Fruit fly (Drosophila melanogaster) whole organism, wandering third instar larva: ENCODE data around the gene Psa.

Experiments used
- Abd-B ChIP-seq: fragments of >200 bp; optimal IDR thresholded peaks from 2 replicates; lab custom pipeline; 2017; ENCODE audit warnings: missing biosample characterization, missing genetic modification characterization
- CG32264 ChIP-seq: fragments of 200-800 bp; sonication (Bioruptor generic); optimal IDR thresholded peaks from 2 replicates; lab custom pipeline; 2016; ENCODE audit warnings: missing biosample characterization, missing genetic modification characterization
- CG9705 ChIP-seq: fragments of 200-800 bp; sonication (Bioruptor generic); optimal IDR thresholded peaks from 2 replicates; lab custom pipeline; 2018; ENCODE audit warnings: missing biosample characterization, mild to moderate bottlenecking, missing genetic modification characterization
- CrebA ChIP-seq: fragments of 200-800 bp; sonication (Bioruptor generic); optimal IDR thresholded peaks from 2 replicates; lab custom pipeline; 2016; ENCODE audit warnings: missing biosample characterization, mild to moderate bottlenecking, missing genetic modification characterization, borderline replicate concordance
- Dfd ChIP-seq: fragments of >200 bp; optimal IDR thresholded peaks from 2 replicates; lab custom pipeline; 2017; ENCODE audit warnings: missing biosample characterization, missing genetic modification characterization
- Dif ChIP-seq: fragments of 200-275, 200-300 bp; sonication (Bioruptor generic); optimal IDR thresholded peaks from 2 replicates; lab custom pipeline; 2018; ENCODE audit warnings: missing biosample characterization, missing genetic modification characterization; ENCODE audit not compliant: partially characterized antibody
- GATAd ChIP-seq: sonication (Bioruptor generic); optimal IDR thresholded peaks from 2 replicates; lab custom pipeline; 2016; ENCODE audit warnings: missing biosample characterization, missing genetic modification characterization
- HLH106 ChIP-seq: fragments of 200-800 bp; optimal IDR thresholded peaks from 3 replicates; lab custom pipeline; 2019; ENCODE audit warnings: missing biosample characterization, mild to moderate bottlenecking, missing genetic modification characterization, moderate library complexity
- Hnf4 ChIP-seq: fragments of 200-800 bp; sonication (Bioruptor generic); optimal IDR thresholded peaks from 2 replicates; lab custom pipeline; 2016; ENCODE audit warnings: missing biosample characterization, mild to moderate bottlenecking, missing genetic modification characterization
- Hr78 ChIP-seq: fragments of >200 bp; optimal IDR thresholded peaks from 2 replicates; lab custom pipeline; 2017; ENCODE audit warnings: missing biosample characterization, missing genetic modification characterization
- Hr83 ChIP-seq: fragments of 200-300 bp; sonication (Bioruptor generic); optimal IDR thresholded peaks from 2 replicates; lab custom pipeline; 2016; ENCODE audit warnings: missing biosample characterization, mild to moderate bottlenecking, missing genetic modification characterization, moderate library complexity; ENCODE audit not compliant: poor library complexity, severe bottlenecking
- Jra ChIP-seq: sonication (Bioruptor generic); optimal IDR thresholded peaks from 2 replicates; lab custom pipeline; 2016; ENCODE audit warnings: missing biosample characterization, missing genetic modification characterization
- Mio ChIP-seq: sonication (Bioruptor generic); optimal IDR thresholded peaks from 2 replicates; lab custom pipeline; 2016; ENCODE audit warnings: missing biosample characterization, missing genetic modification characterization
- Myc ChIP-seq: fragments of >200 bp; optimal IDR thresholded peaks from 2 replicates; lab custom pipeline; 2017
- N ChIP-seq: fragments of >200 bp; optimal IDR thresholded peaks from 2 replicates; lab custom pipeline; 2018; ENCODE audit warnings: missing biosample characterization, missing external identifiers, missing genetic modification characterization
- OdsH ChIP-seq: fragments of 200-800 bp; sonication (Bioruptor generic); optimal IDR thresholded peaks from 2 replicates; lab custom pipeline; 2016; ENCODE audit warnings: missing biosample characterization, mild to moderate bottlenecking, missing genetic modification characterization
- Rel ChIP-seq, 2 experiments: fragments of 200-800 bp; sonication (Bioruptor generic) in 1 of 2; optimal IDR thresholded peaks; 2 replicates in 1 of 2; 3 replicates in 1 of 2; lab custom pipeline; 2016 to 2019; ENCODE audit warnings: mild to moderate bottlenecking in 2 of 2, missing biosample characterization in 2 of 2, missing genetic modification characterization in 2 of 2, moderate library complexity in 1 of 2
- Sp1 ChIP-seq: fragments of 200-800 bp; sonication (Bioruptor generic); optimal IDR thresholded peaks from 3 replicates; lab custom pipeline; 2019; ENCODE audit warnings: missing biosample characterization, mild to moderate bottlenecking, missing genetic modification characterization, moderate library complexity
- Vsx2 ChIP-seq: fragments of 200-300, 225-300 bp; sonication (Bioruptor generic); optimal IDR thresholded peaks from 2 replicates; lab custom pipeline; 2018; ENCODE audit warnings: missing biosample characterization, missing genetic modification characterization; ENCODE audit not compliant: partially characterized antibody
- br ChIP-seq: fragments of 200-800 bp; sonication (Bioruptor generic); optimal IDR thresholded peaks from 2 replicates; lab custom pipeline; 2016; ENCODE audit warnings: missing biosample characterization, missing genetic modification characterization
- brk ChIP-seq: fragments of 200-800 bp; sonication (Bioruptor generic); optimal IDR thresholded peaks from 2 replicates; lab custom pipeline; 2016; ENCODE audit warnings: missing biosample characterization, mild to moderate bottlenecking, missing genetic modification characterization
- dl ChIP-seq, 2 experiments: fragments of 175-275, 200-275 bp in 1 of 2; fragments of 200-275 bp in 1 of 2; sonication (Bioruptor generic); optimal IDR thresholded peaks; lab custom pipeline; 2018; ENCODE audit warnings: mild to moderate bottlenecking in 2 of 2, missing biosample characterization in 2 of 2, missing genetic modification characterization in 2 of 2, moderate library complexity in 2 of 2; ENCODE audit not compliant: partially characterized antibody in 2 of 2, insufficient read depth in 1 of 2
- dmrt93B ChIP-seq: fragments of 200-800 bp; sonication (Bioruptor generic); optimal IDR thresholded peaks from 2 replicates; lab custom pipeline; 2018; ENCODE audit warnings: missing biosample characterization, mild to moderate bottlenecking, missing genetic modification characterization
- dsf ChIP-seq: sonication (Bioruptor generic); optimal IDR thresholded peaks from 2 replicates; lab custom pipeline; 2016; ENCODE audit warnings: missing biosample characterization, missing genetic modification characterization, borderline replicate concordance
- ey ChIP-seq: fragments of 200-800 bp; sonication (Bioruptor generic); optimal IDR thresholded peaks from 2 replicates; lab custom pipeline; 2016; ENCODE audit warnings: missing biosample characterization, missing genetic modification characterization
- foxo ChIP-seq, 2 experiments: fragments of 200-800 bp; sonication (Bioruptor generic); optimal IDR thresholded peaks; 2 replicates in 1 of 2; 3 replicates in 1 of 2; lab custom pipeline; 2016 to 2017; ENCODE audit warnings: missing biosample characterization in 2 of 2, missing genetic modification characterization in 2 of 2
- fru ChIP-seq: fragments of 200-800 bp; sonication (Bioruptor generic); optimal IDR thresholded peaks from 3 replicates; lab custom pipeline; 2016; ENCODE audit warnings: missing biosample characterization, mild to moderate bottlenecking, missing genetic modification characterization
- h ChIP-seq: fragments of 200-800 bp; sonication (Bioruptor generic); optimal IDR thresholded peaks from 3 replicates; lab custom pipeline; 2016; ENCODE audit warnings: missing biosample characterization, mild to moderate bottlenecking, missing genetic modification characterization
- jim ChIP-seq: fragments of 175-275, 200-325 bp; sonication (Bioruptor generic); optimal IDR thresholded peaks from 2 replicates; lab custom pipeline; 2016; ENCODE audit warnings: missing biosample characterization, mild to moderate bottlenecking, missing genetic modification characterization
- lola ChIP-seq: fragments of >200 bp; optimal IDR thresholded peaks from 2 replicates; lab custom pipeline; 2017; ENCODE audit warnings: missing biosample characterization, missing genetic modification characterization
- pan ChIP-seq: fragments of >200 bp; optimal IDR thresholded peaks from 2 replicates; lab custom pipeline; 2017
- psq ChIP-seq: fragments of 200-800 bp; sonication (Bioruptor generic); optimal IDR thresholded peaks from 3 replicates; lab custom pipeline; 2017; ENCODE audit warnings: missing biosample characterization, mild to moderate bottlenecking, missing genetic modification characterization, moderate library complexity
- rgr ChIP-seq: fragments of 200-800 bp; sonication (Bioruptor generic); optimal IDR thresholded peaks from 3 replicates; lab custom pipeline; 2016; ENCODE audit warnings: missing biosample characterization, mild to moderate bottlenecking, missing genetic modification characterization
- sage ChIP-seq: fragments of 200-800 bp; sonication (Bioruptor generic); optimal IDR thresholded peaks from 2 replicates; lab custom pipeline; 2016; ENCODE audit warnings: missing biosample characterization, mild to moderate bottlenecking, missing genetic modification characterization
- sv ChIP-seq: fragments of 200-800 bp; sonication (Bioruptor generic); optimal IDR thresholded peaks from 3 replicates; lab custom pipeline; 2016; ENCODE audit warnings: missing biosample characterization, missing genetic modification characterization
- tai ChIP-seq: sonication (Bioruptor generic); optimal IDR thresholded peaks from 2 replicates; lab custom pipeline; 2016; ENCODE audit warnings: missing biosample characterization, missing genetic modification characterization
- usp ChIP-seq: fragments of >200 bp; optimal IDR thresholded peaks from 2 replicates; lab custom pipeline; 2017; ENCODE audit warnings: missing biosample characterization, missing genetic modification characterization
- woc ChIP-seq: sonication (Bioruptor generic); optimal IDR thresholded peaks from 2 replicates; lab custom pipeline; 2016; ENCODE audit warnings: missing biosample characterization, mild to moderate bottlenecking, missing genetic modification characterization

Gene Psa

dm6 chr3L:1502086-1502893 is at the start of gene Psa, which contains the start of gene hfp:
TSS of gene Psa (plus strand) at chr3L:1502843.
TSS of gene hfp (minus strand) at chr3L:1502590.
- no peak for TF ChIP-seq Dfd (GFP tag; lab: Kevin White, UChicago)
- no peak for TF ChIP-seq Mio
- TF ChIP-seq jim (GFP tag; lab: Kevin White, UChicago), result no peak
- TF ChIP-seq pan (lab: Kevin White, UChicago), result no peak
- TF ChIP-seq Rel (GFP tag; optimal IDR thresholded peaks at IDR 0.05; lab: Kevin White, UChicago), result no peak
- TF ChIP-seq Rel (tag; optimal IDR thresholded peaks at IDR 0.05; lab: Kevin White, UChicago), result peak; percentile 96
- TF ChIP-seq CG9705 (GFP tag; lab: Kevin White, UChicago), result no peak
- TF ChIP-seq sage (GFP tag; lab: Kevin White, UChicago), result no peak
- no peak for TF ChIP-seq N (GFP tag; lab: Kevin White, UChicago)

DNA sequence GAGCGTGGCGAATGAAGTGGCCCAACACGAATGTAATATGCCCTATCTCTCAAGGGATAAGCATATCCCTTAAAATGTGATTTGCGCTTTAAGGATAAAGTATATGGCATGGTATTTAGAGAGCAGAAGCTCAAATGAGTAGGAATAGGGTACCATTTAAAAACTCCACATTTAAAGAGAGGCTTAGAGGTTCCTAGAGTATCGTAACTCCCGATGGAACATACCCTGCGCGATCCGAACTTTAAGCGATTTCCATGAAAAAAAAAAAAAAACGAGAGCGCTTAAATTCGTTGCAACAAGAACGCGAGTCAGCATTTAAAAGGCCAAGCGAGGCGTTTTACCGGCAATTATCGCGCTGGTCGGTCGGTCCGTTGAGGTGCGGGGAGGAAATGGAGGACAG is 45.4 kb upstream of the Psa start:
- TF ChIP-seq Vsx2 (GFP tag; lab: Kevin White, UChicago) (no peak), Mio (no peak), HLH106 (tag; lab: Kevin White, UChicago) (peak; percentile 40), usp (no peak), Rel (GFP tag; optimal IDR thresholded peaks at IDR 0.05; lab: Kevin White, UChicago) (no peak), Rel (tag; optimal IDR thresholded peaks at IDR 0.05; lab: Kevin White, UChicago) (no peak), br (GFP tag; lab: Kevin White, UChicago) (peak; percentile 28), dsf (GFP tag; lab: Kevin White, UChicago) (no peak), Myc (lab: Kevin White, UChicago) (no peak), OdsH (GFP tag; lab: Kevin White, UChicago) (peak; percentile 39), Hr83 (no peak), fru (GFP tag; lab: Kevin White, UChicago) (peak; percentile 70), dmrt93B (GFP tag; lab: Kevin White, UChicago) (peak; percentile 11), dl (GFP tag; optimal IDR thresholded peaks at IDR 0.05; lab: Kevin White, UChicago; ENCODE audit: insufficient read depth in 1 of 2, partially characterized antibody in 2 of 2) (no peak), pan (lab: Kevin White, UChicago) (no peak), Abd-B (GFP tag; lab: Kevin White, UChicago) (no peak), Jra (no peak), Sp1 (GFP tag; lab: Kevin White, UChicago) (peak; percentile 47), GATAd (GFP tag; lab: Kevin White, UChicago) (no peak), jim (GFP tag; lab: Kevin White, UChicago) (no peak), CG9705 (GFP tag; lab: Kevin White, UChicago) (no peak), ey (peak; percentile 60), Hr78 (GFP tag; lab: Kevin White, UChicago) (no peak), brk (GFP tag; lab: Kevin White, UChicago) (no peak), woc (GFP tag; lab: Kevin White, UChicago) (peak; percentile 79), N (GFP tag; lab: Kevin White, UChicago) (no peak), foxo (GFP tag; optimal IDR thresholded peaks at IDR 0.05; lab: Kevin White, UChicago) (peak in 1 of 2 experiments; percentile 73), lola (GFP tag; lab: Kevin White, UChicago) (no peak), rgr (peak; percentile 43), psq (GFP tag; lab: Kevin White, UChicago) (peak; percentile 42), h (peak; percentile 61), tai (GFP tag; lab: Kevin White, UChicago) (no peak), Dfd (GFP tag; lab: Kevin White, UChicago) (no peak), Dif (no peak), CG32264 (GFP tag; lab: Kevin White, UChicago) (no peak), CrebA (GFP tag; lab: Kevin White, UChicago) (no peak), sv (no peak), Hnf4 (peak; percentile 15), sage (GFP tag; lab: Kevin White, UChicago) (no peak)
